Worm (Caenorhabditis elegans) whole organism, young adult: ENCODE measurements around the gene paml-1.

Source experiments
- attf-3 ChIP-seq: fragments of 200-800 bp; sonication (Bioruptor generic); conservative IDR thresholded peaks from 2 replicates; pipeline ENCODE4 v1.3.6; 2022; ENCODE audit warnings: missing genetic modification reagents, missing genetic modification characterization, missing compliant biosample characterization
- egl-18 ChIP-seq: fragments of 200-800 bp; sonication (Bioruptor generic); IDR thresholded peaks from 2 replicates; pipeline ENCODE4 v1.3.6; 2022; ENCODE audit warnings: missing genetic modification reagents, missing genetic modification characterization, missing compliant biosample characterization
- snpc-4 ChIP-seq, 5 experiments: fragments of 150-350 bp in 1 of 5; sonication (generic microtip) in 4 of 5; optimal IDR thresholded peaks; 2 replicates each; lab custom pipeline; 2014 to 2018; ENCODE audit warnings: missing genetic modification characterization in 5 of 5, missing biosample characterization in 3 of 5, antibody characterized with exemption in 2 of 5, mild to moderate bottlenecking in 2 of 5, missing compliant biosample characterization in 2 of 5, missing genotype in 2 of 5, moderate library complexity in 2 of 5, missing genetic modification reagents in 1 of 5
- ztf-18 ChIP-seq: sonication (generic microtip); optimal IDR thresholded peaks from 2 replicates; lab custom pipeline; 2016; ENCODE audit warnings: missing genotype, mild to moderate bottlenecking, missing genetic modification characterization, missing compliant biosample characterization
- ztf-25 ChIP-seq: fragments of 200-800 bp; sonication (Bioruptor generic); IDR thresholded peaks from 2 replicates; pipeline ENCODE4 v1.3.6; 2022; ENCODE audit warnings: missing genetic modification reagents, missing genetic modification characterization, missing compliant biosample characterization

- TF ChIP-seq snpc-4 (GFP tag; optimal IDR thresholded peaks at IDR 0.05; lab: Kevin White, UChicago): no peak
- no peak for TF ChIP-seq snpc-4 (tag; optimal IDR thresholded peaks at IDR 0.05; lab: Kevin White, UChicago)
- TF ChIP-seq ztf-18: no peak
- TF ChIP-seq attf-3 (GFP tag; lab: Robert Waterston, UW): no peak
- no peak for TF ChIP-seq ztf-25 (GFP tag; lab: Robert Waterston, UW)
- no peak for TF ChIP-seq egl-18 (GFP tag; lab: Robert Waterston, UW)
Observed at ce11 chrIII:10179444-10179843, 54.4 kb downstream of the paml-1 start.
